Worm (Caenorhabditis elegans): Measurements from ENCODE around the gene ddl-3.

The ddl-3 gene

ce11 chrII:14351352-14351751 is 7.1 kb upstream of the ddl-3 start:
- TF ChIP-seq nhr-25 (tag; optimal IDR thresholded peaks at IDR 0.05) (no peak), ZK546.5 (tag; optimal IDR thresholded peaks at IDR 0.05) (no peak), nfya-1 (tag; optimal IDR thresholded peaks at IDR 0.05; ENCODE audit: insufficient read depth) (no peak), nhr-11 (tag; optimal IDR thresholded peaks at IDR 0.05) (no peak), skn-1 (tag; optimal IDR thresholded peaks at IDR 0.05) (no peak), nhr-43 (tag; optimal IDR thresholded peaks at IDR 0.05; ENCODE audit: poor library complexity, severe bottlenecking) (no peak), ceh-82 (tag; optimal IDR thresholded peaks at IDR 0.05) (no peak), sea-2 (GFP tag; optimal IDR thresholded peaks at IDR 0.05) (no peak), elt-1 (tag; optimal IDR thresholded peaks at IDR 0.05) (no peak), mml-1 (tag; optimal IDR thresholded peaks at IDR 0.05) (no peak), elt-2 (tag; optimal IDR thresholded peaks at IDR 0.05) (no peak), egl-5 (tag; optimal IDR thresholded peaks at IDR 0.05) (no peak), unc-62 (GFP tag; optimal IDR thresholded peaks at IDR 0.05) (no peak), jun-1 (tag; optimal IDR thresholded peaks at IDR 0.05) (no peak), fos-1 (tag; optimal IDR thresholded peaks at IDR 0.05) (no peak), ceh-28 (tag; optimal IDR thresholded peaks at IDR 0.05) (no peak), fkh-10 (GFP tag; optimal IDR thresholded peaks at IDR 0.05) (no peak), hmg-11 (tag; optimal IDR thresholded peaks at IDR 0.05) (no peak), nhr-77 (tag; optimal IDR thresholded peaks at IDR 0.05) (no peak)

DNA sequence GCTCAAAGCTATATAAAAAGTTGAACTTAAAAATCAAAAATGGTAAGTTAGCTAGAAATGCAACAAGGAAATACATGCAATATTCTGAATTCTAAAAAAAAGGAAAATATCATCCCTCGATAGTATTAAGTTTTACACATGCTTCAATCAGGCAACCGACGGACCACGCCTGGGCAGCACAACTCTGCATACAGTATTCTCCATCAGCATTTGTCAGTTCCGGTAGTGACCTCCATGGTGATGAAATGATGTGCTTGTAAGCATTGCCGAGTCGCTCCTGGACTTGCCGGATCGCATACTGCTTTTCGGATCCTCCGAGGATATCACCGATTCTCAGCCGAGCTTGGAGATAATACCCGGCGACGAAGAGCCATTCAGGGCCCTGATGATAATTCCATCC is 6.5 kb upstream of the ddl-3 start:
- TF ChIP-seq nhr-25 (tag; optimal IDR thresholded peaks at IDR 0.05): peak; percentile 40
- peak; percentile 72 for TF ChIP-seq ama-1 (optimal IDR thresholded peaks at IDR 0.05)
- no peak for TF ChIP-seq zag-1 (tag; optimal IDR thresholded peaks at IDR 0.05)
- TF ChIP-seq nhr-76 (tag; optimal IDR thresholded peaks at IDR 0.05): no peak

DNA sequence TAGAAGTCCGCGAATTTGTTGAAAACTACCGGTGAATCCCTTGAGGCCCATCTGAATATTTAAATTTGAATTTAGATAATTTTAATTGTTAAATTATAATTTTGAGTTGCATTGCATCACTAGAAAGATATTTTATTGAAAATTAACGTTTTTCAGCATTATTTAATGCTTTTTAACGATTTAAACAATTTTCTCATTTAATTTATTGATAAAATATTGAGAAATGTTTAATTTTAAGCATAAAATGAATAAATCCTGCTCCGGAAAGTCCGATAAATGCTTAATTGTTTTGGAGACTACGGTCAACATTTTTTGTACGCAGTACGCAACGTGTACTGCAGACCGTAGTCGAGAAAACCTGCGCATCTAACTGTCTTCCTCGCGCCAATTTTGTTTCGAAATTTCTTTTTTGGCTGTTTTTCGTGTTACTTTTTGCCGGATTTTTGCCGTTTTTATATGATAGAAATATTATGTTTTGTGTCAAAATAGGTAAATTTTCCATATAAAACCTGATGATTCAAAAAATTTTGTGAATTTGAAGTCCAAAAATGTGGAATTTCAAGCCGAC is 5.2 kb upstream of the ddl-3 start, which contains the start of the genes Y54G11A.17, lin-7 and elof-1:
TSS of gene Y54G11A.17 (minus strand) at position 51 of the 568 bp plus-strand sequence.
TSS of gene lin-7 (minus strand) at position 51 of the 568 bp plus-strand sequence.
TSS of gene elof-1 (plus strand) at position 383 of the 568 bp plus-strand sequence.
- no peak for TF ChIP-seq ztf-4 (tag; optimal IDR thresholded peaks at IDR 0.05)
- peak; percentile 23 for TF ChIP-seq tbx-2 (tag; optimal IDR thresholded peaks at IDR 0.05)
- peak; percentile 85 for TF ChIP-seq ZK546.5 (tag; optimal IDR thresholded peaks at IDR 0.05)
- TF ChIP-seq nhr-28 (tag; optimal IDR thresholded peaks at IDR 0.05): no peak
- TF ChIP-seq R02D3.7 (tag; optimal IDR thresholded peaks at IDR 0.05): peak; percentile 32
- TF ChIP-seq nhr-76 (tag; optimal IDR thresholded peaks at IDR 0.05): peak; percentile 9
- peak; percentile 91 for TF ChIP-seq snpc-4 (tag; optimal IDR thresholded peaks at IDR 0.05)
- TF ChIP-seq ceh-9 (tag; optimal IDR thresholded peaks at IDR 0.05): no peak
- TF ChIP-seq ama-1 (optimal IDR thresholded peaks at IDR 0.05): peak; percentile 92
- no peak for TF ChIP-seq ztf-11 (tag; optimal IDR thresholded peaks at IDR 0.05)
- no peak for TF ChIP-seq ceh-16 (tag; optimal IDR thresholded peaks at IDR 0.05)
- peak; percentile 77 for TF ChIP-seq skn-1 (tag; optimal IDR thresholded peaks at IDR 0.05)
- peak; percentile 46 for TF ChIP-seq elt-2 (tag; optimal IDR thresholded peaks at IDR 0.05)
- TF ChIP-seq unc-62 (GFP tag; optimal IDR thresholded peaks at IDR 0.05): no peak
- peak; percentile 88 for TF ChIP-seq nhr-23 (tag; optimal IDR thresholded peaks at IDR 0.05)
- TF ChIP-seq egl-27 (tag; optimal IDR thresholded peaks at IDR 0.05): no peak
- TF ChIP-seq aly-2 (tag; optimal IDR thresholded peaks at IDR 0.05): no peak
- TF ChIP-seq mdl-1 (tag; optimal IDR thresholded peaks at IDR 0.05): no peak
- TF ChIP-seq fos-1 (tag; optimal IDR thresholded peaks at IDR 0.05): no peak
- TF ChIP-seq elt-3 (tag; optimal IDR thresholded peaks at IDR 0.05): no peak
- TF ChIP-seq mml-1 (tag; optimal IDR thresholded peaks at IDR 0.05): no peak
- TF ChIP-seq nhr-25 (tag; optimal IDR thresholded peaks at IDR 0.05): peak; percentile 81
- TF ChIP-seq lin-39 (tag; optimal IDR thresholded peaks at IDR 0.05): peak; percentile 98
- TF ChIP-seq nhr-237 (tag; optimal IDR thresholded peaks at IDR 0.05): no peak
- no peak for TF ChIP-seq eor-1 (tag; optimal IDR thresholded peaks at IDR 0.05)
- TF ChIP-seq nhr-43 (tag; optimal IDR thresholded peaks at IDR 0.05; ENCODE audit: poor library complexity, severe bottlenecking): peak; percentile 51
- TF ChIP-seq lsy-12 (tag; optimal IDR thresholded peaks at IDR 0.05): peak; percentile 78
- peak; percentile 31 for TF ChIP-seq ceh-28 (tag; optimal IDR thresholded peaks at IDR 0.05)
- peak; percentile 55 for TF ChIP-seq nhr-77 (tag; optimal IDR thresholded peaks at IDR 0.05)
- TF ChIP-seq pqm-1 (tag; optimal IDR thresholded peaks at IDR 0.05): peak; percentile 80
- TF ChIP-seq pha-4 (tag; optimal IDR thresholded peaks at IDR 0.05): peak; percentile 95
- no peak for TF ChIP-seq daf-12 (tag; optimal IDR thresholded peaks at IDR 0.05)
- TF ChIP-seq ceh-82 (tag; optimal IDR thresholded peaks at IDR 0.05): no peak
- TF ChIP-seq nhr-12 (tag; optimal IDR thresholded peaks at IDR 0.05): no peak
- peak; percentile 63 for TF ChIP-seq fkh-10 (GFP tag; optimal IDR thresholded peaks at IDR 0.05)
- peak; percentile 68 for TF ChIP-seq jun-1 (tag; optimal IDR thresholded peaks at IDR 0.05)
- TF ChIP-seq unc-39 (tag; optimal IDR thresholded peaks at IDR 0.05): no peak
- no peak for TF ChIP-seq sea-2 (GFP tag; optimal IDR thresholded peaks at IDR 0.05)
- TF ChIP-seq fkh-2 (tag; optimal IDR thresholded peaks at IDR 0.05): no peak
- no peak for TF ChIP-seq nhr-11 (tag; optimal IDR thresholded peaks at IDR 0.05)
- TF ChIP-seq nfya-1 (tag; optimal IDR thresholded peaks at IDR 0.05; ENCODE audit: insufficient read depth): peak; percentile 99
- TF ChIP-seq nhr-67 (tag; optimal IDR thresholded peaks at IDR 0.05): peak; percentile 21
- TF ChIP-seq lin-15B (tag; optimal IDR thresholded peaks at IDR 0.05): peak; percentile 92
- TF ChIP-seq hmg-11 (tag; optimal IDR thresholded peaks at IDR 0.05): peak; percentile 92
- TF ChIP-seq egl-5 (tag; optimal IDR thresholded peaks at IDR 0.05): peak; percentile 97
- TF ChIP-seq elt-1 (tag; optimal IDR thresholded peaks at IDR 0.05): no peak

All from whole organism, L3 larva.